Fruit fly (Drosophila melanogaster): Measurements from ENCODE around the gene Tlk.

The Tlk gene

dm6 chrX:3835764-3836342 lies 116.0 kb downstream of the Tlk start:
- no peak for TF ChIP-seq noc (tag; optimal IDR thresholded peaks at IDR 0.05)

dm6 chrX:3837628-3838027 lies 117.8 kb downstream of the Tlk start:
- no peak for TF ChIP-seq noc (tag; optimal IDR thresholded peaks at IDR 0.05)

dm6 chrX:3838648-3839047 lies 118.8 kb downstream of the Tlk start:
- peak; percentile 76 for TF ChIP-seq noc (tag; optimal IDR thresholded peaks at IDR 0.05)

Measured in whole organism, larva.